Fruit fly (Drosophila melanogaster) whole organism: ENCODE data around the gene Snx3.

Experiments
- CG8478 ChIP-seq: fragments of >200 bp; optimal IDR thresholded peaks from 2 replicates; lab custom pipeline; 2018; ENCODE audit warnings: inconsistent platforms
- EcR ChIP-seq, 2 experiments: fragments of >200 bp; optimal IDR thresholded peaks; 2 replicates each; lab custom pipeline; 2017; ENCODE audit warnings: missing biosample characterization in 2 of 2, missing genetic modification characterization in 2 of 2, missing genetic modification reagents in 2 of 2
- pan ChIP-seq: fragments of >200 bp; optimal IDR thresholded peaks from 2 replicates; lab custom pipeline; 2017
- psq ChIP-seq: fragments of >200 bp; optimal IDR thresholded peaks from 2 replicates; lab custom pipeline; 2017
- usp ChIP-seq: fragments of >200 bp; optimal IDR thresholded peaks from 2 replicates; lab custom pipeline; 2017; ENCODE audit warnings: missing biosample characterization, missing genetic modification characterization, mixed read lengths

DNA sequence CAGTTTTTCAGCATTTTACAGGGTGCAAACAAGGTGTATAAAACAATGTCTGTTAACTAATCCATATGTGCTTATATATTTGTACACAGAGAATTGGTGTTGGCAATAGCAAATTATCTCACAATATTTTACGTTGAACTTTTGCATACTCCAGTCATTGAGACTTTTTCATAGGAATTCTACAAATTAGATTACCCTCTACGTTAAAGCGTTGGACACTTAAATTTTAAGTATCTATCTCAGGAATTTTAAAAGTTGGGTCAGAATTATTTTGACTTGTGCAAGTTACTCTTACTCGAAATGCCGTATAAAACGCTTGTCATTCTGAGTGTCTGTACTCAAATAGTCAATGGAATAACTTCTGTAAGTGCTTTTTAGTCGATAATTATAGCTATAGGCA, 5.2 kb downstream of the Snx3 start, which contains the start of gene CG18530:
- TF ChIP-seq CG8478 (lab: Kevin White, UChicago): no peak
- TF ChIP-seq psq: no peak
- no peak for TF ChIP-seq pan (lab: Kevin White, UChicago)
- TF ChIP-seq usp: no peak
- TF ChIP-seq EcR (GFP tag; optimal IDR thresholded peaks at IDR 0.05; lab: Kevin White, UChicago): no peak
